Worm (Caenorhabditis elegans): ENCODE data around the gene C43F9.5.

- TF ChIP-seq zag-1 (tag; optimal IDR thresholded peaks at IDR 0.05) (no peak), pax-3 (tag; optimal IDR thresholded peaks at IDR 0.05) (no peak), nhr-237 (tag; optimal IDR thresholded peaks at IDR 0.05) (no peak), aha-1 (tag; optimal IDR thresholded peaks at IDR 0.05) (no peak), ztf-11 (tag; optimal IDR thresholded peaks at IDR 0.05) (no peak), nhr-12 (tag; optimal IDR thresholded peaks at IDR 0.05) (no peak)
Observed at ce11 chrIV:10573471-10573870, 17.1 kb downstream of the C43F9.5 start.
